Worm (Caenorhabditis elegans) whole organism, L2 larva: ENCODE results near the gene cmd-1.

Experiments used
- F13H6.1 ChIP-seq: sonication (generic microtip); optimal IDR thresholded peaks from 2 replicates; lab custom pipeline; 2016; ENCODE audit warnings: missing genetic modification characterization, missing compliant biosample characterization
- Y55F3AM.14 ChIP-seq: fragments of 200-800 bp; sonication (Bioruptor generic); optimal IDR thresholded peaks from 2 replicates; lab custom pipeline; 2018; ENCODE audit warnings: mild to moderate bottlenecking, missing genetic modification characterization, missing compliant biosample characterization
- ama-1 ChIP-seq: fragments of 150-350 bp; optimal IDR thresholded peaks from 2 replicates; lab custom pipeline; 2018; ENCODE audit warnings: inconsistent platforms
- blmp-1 ChIP-seq: sonication (generic microtip); optimal IDR thresholded peaks from 2 replicates; lab custom pipeline; 2017; ENCODE audit warnings: missing genetic modification characterization, mild to moderate bottlenecking, missing compliant biosample characterization, antibody characterized with exemption, moderate library complexity; ENCODE audit not compliant: insufficient read depth
- ceh-16 ChIP-seq: fragments of 150-350 bp; optimal IDR thresholded peaks from 2 replicates; lab custom pipeline; 2014; ENCODE audit warnings: missing biosample characterization, missing genetic modification characterization
- crh-2 ChIP-seq: sonication (generic microtip); optimal IDR thresholded peaks from 2 replicates; lab custom pipeline; 2017; ENCODE audit warnings: missing biosample characterization, missing genetic modification characterization
- dmd-4 ChIP-seq: sonication (generic microtip); optimal IDR thresholded peaks from 2 replicates; lab custom pipeline; 2017; ENCODE audit warnings: missing biosample characterization, missing genetic modification characterization
- egl-27 ChIP-seq: sonication (generic microtip); optimal IDR thresholded peaks from 3 replicates; lab custom pipeline; 2017; ENCODE audit warnings: missing biosample characterization, missing genetic modification reagents, missing genetic modification characterization
- elt-1 ChIP-seq: fragments of 150-350 bp; optimal IDR thresholded peaks from 2 replicates; lab custom pipeline; 2014; ENCODE audit warnings: missing biosample characterization, missing genetic modification characterization
- elt-3 ChIP-seq: sonication (generic microtip); optimal IDR thresholded peaks from 2 replicates; lab custom pipeline; 2017; ENCODE audit warnings: missing biosample characterization, missing genetic modification characterization
- fos-1 ChIP-seq: fragments of 150-350 bp; optimal IDR thresholded peaks from 2 replicates; lab custom pipeline; 2014; ENCODE audit warnings: missing biosample characterization, missing genetic modification characterization
- gmeb-1 ChIP-seq: fragments of 150-350 bp; optimal IDR thresholded peaks from 2 replicates; lab custom pipeline; 2014; ENCODE audit warnings: missing biosample characterization, missing genetic modification characterization
- lin-13 ChIP-seq: fragments of 150-350 bp; optimal IDR thresholded peaks from 2 replicates; lab custom pipeline; 2014; ENCODE audit warnings: missing biosample characterization, missing genetic modification reagents, missing genetic modification characterization
- mab-5 ChIP-seq: fragments of 150-350 bp; optimal IDR thresholded peaks from 2 replicates; lab custom pipeline; 2014; ENCODE audit warnings: missing biosample characterization, missing genetic modification characterization
- mbf-1 ChIP-seq: sonication (generic microtip); optimal IDR thresholded peaks from 2 replicates; lab custom pipeline; 2017; ENCODE audit warnings: missing biosample characterization, missing genetic modification characterization
- mdl-1 ChIP-seq, 2 experiments: fragments of 150-350 bp in 1 of 2; sonication (generic microtip) in 1 of 2; optimal IDR thresholded peaks; 2 replicates each; lab custom pipeline; 2017; ENCODE audit warnings: missing biosample characterization in 2 of 2, missing genetic modification characterization in 2 of 2
- nhr-129 ChIP-seq: fragments of 150-350 bp; optimal IDR thresholded peaks from 2 replicates; lab custom pipeline; 2014; ENCODE audit warnings: missing biosample characterization, missing genetic modification characterization
- nhr-21 ChIP-seq: fragments of 150-350 bp; optimal IDR thresholded peaks from 2 replicates; lab custom pipeline; 2014; ENCODE audit warnings: missing biosample characterization, missing genetic modification characterization
- nhr-23 ChIP-seq: fragments of 150-350 bp; optimal IDR thresholded peaks from 2 replicates; lab custom pipeline; 2014; ENCODE audit warnings: missing biosample characterization, missing genetic modification reagents, missing genetic modification characterization
- nhr-237 ChIP-seq: fragments of 150-350 bp; optimal IDR thresholded peaks from 2 replicates; lab custom pipeline; 2014; ENCODE audit warnings: missing biosample characterization, missing genetic modification characterization
- nhr-6 ChIP-seq: fragments of 150-350 bp; optimal IDR thresholded peaks from 2 replicates; lab custom pipeline; 2014; ENCODE audit warnings: missing biosample characterization, missing genetic modification characterization
- nhr-77 ChIP-seq: fragments of 150-350 bp; optimal IDR thresholded peaks from 2 replicates; lab custom pipeline; 2014; ENCODE audit warnings: missing biosample characterization, missing genetic modification characterization
- peb-1 ChIP-seq: fragments of 150-350 bp; optimal IDR thresholded peaks from 2 replicates; lab custom pipeline; 2014; ENCODE audit warnings: missing biosample characterization, missing genetic modification characterization
- sma-3 ChIP-seq: sonication (generic microtip); optimal IDR thresholded peaks from 2 replicates; lab custom pipeline; 2016; ENCODE audit warnings: missing genetic modification reagents, missing genetic modification characterization, missing compliant biosample characterization
- sma-9 ChIP-seq, 2 experiments: fragments of 150-350 bp in 1 of 2; sonication (generic microtip) in 1 of 2; optimal IDR thresholded peaks; 2 replicates each; lab custom pipeline; 2014 to 2016; ENCODE audit warnings: missing genetic modification characterization in 2 of 2, mild to moderate bottlenecking in 1 of 2, missing biosample characterization in 1 of 2, missing compliant biosample characterization in 1 of 2, missing genetic modification reagents in 1 of 2, moderate library complexity in 1 of 2
- snpc-4 ChIP-seq: fragments of 150-350 bp; optimal IDR thresholded peaks from 2 replicates; lab custom pipeline; 2014; ENCODE audit warnings: missing biosample characterization, missing genetic modification characterization
- unc-39 ChIP-seq: fragments of 150-350 bp; optimal IDR thresholded peaks from 2 replicates; lab custom pipeline; 2014; ENCODE audit warnings: missing biosample characterization, missing genetic modification characterization
- unc-55 ChIP-seq: fragments of 150-350 bp; sonication (generic microtip); optimal IDR thresholded peaks from 3 replicates; lab custom pipeline; 2014; ENCODE audit warnings: missing biosample characterization, missing genetic modification reagents, missing genetic modification characterization
- unc-62 ChIP-seq: fragments of 150-350 bp; optimal IDR thresholded peaks from 2 replicates; lab custom pipeline; 2014; ENCODE audit warnings: missing biosample characterization, missing genetic modification reagents, missing genetic modification characterization

The cmd-1 gene

ce11 chrV:1160716-1161115, 4.6 kb downstream of the cmd-1 start:
- TF ChIP-seq mdl-1 (tag; optimal IDR thresholded peaks at IDR 0.05; lab: Kevin White, UChicago) (no peak), peb-1 (tag; lab: Kevin White, UChicago) (no peak), nhr-6 (tag; lab: Kevin White, UChicago) (no peak), nhr-77 (tag; lab: Kevin White, UChicago) (no peak), nhr-129 (tag; lab: Kevin White, UChicago) (no peak), nhr-237 (tag; lab: Kevin White, UChicago) (no peak), elt-3 (tag; lab: Kevin White, UChicago) (no peak), unc-39 (tag; lab: Kevin White, UChicago) (no peak), sma-3 (GFP tag; lab: Kevin White, UChicago) (no peak), dmd-4 (tag; lab: Kevin White, UChicago) (no peak), blmp-1 (no peak), nhr-21 (tag; lab: Kevin White, UChicago) (no peak), ceh-16 (no peak), fos-1 (tag; lab: Kevin White, UChicago) (no peak)

- TF ChIP-seq unc-62 (GFP tag; lab: Kevin White, UChicago), result no peak
- no peak for TF ChIP-seq egl-27 (tag; lab: Kevin White, UChicago)
- TF ChIP-seq snpc-4 (tag; lab: Kevin White, UChicago), result no peak
- TF ChIP-seq F13H6.1 (tag; lab: Kevin White, UChicago), result no peak
- no peak for TF ChIP-seq nhr-21 (tag; lab: Kevin White, UChicago)
- no peak for TF ChIP-seq mbf-1 (tag; lab: Kevin White, UChicago)
- TF ChIP-seq sma-3 (GFP tag; lab: Kevin White, UChicago), result no peak
- no peak for TF ChIP-seq nhr-77 (tag; lab: Kevin White, UChicago)
- no peak for TF ChIP-seq mdl-1 (tag; optimal IDR thresholded peaks at IDR 0.05; lab: Kevin White, UChicago)
- TF ChIP-seq, all 48 proteins: peak for 0
Measured at ce11 chrV:1164196-1164691, 8.2 kb downstream of the cmd-1 start, which contains the start of gene T21H3.5. TSS of gene T21H3.5 (minus strand) at chrV:1164293.

- TF ChIP-seq egl-27 (tag; lab: Kevin White, UChicago) (no peak), ceh-16 (no peak), mab-5 (tag; lab: Kevin White, UChicago) (no peak), blmp-1 (no peak), ama-1 (no peak), nhr-77 (tag; lab: Kevin White, UChicago) (no peak), F13H6.1 (tag; lab: Kevin White, UChicago) (no peak), elt-3 (tag; lab: Kevin White, UChicago) (no peak), gmeb-1 (tag; lab: Kevin White, UChicago) (no peak), Y55F3AM.14 (GFP tag; lab: Kevin White, UChicago) (no peak), elt-1 (tag; lab: Kevin White, UChicago) (no peak)
Measured at ce11 chrV:1165090-1165761, 9.2 kb downstream of the cmd-1 start, which contains the start of gene ptr-16. TSS of gene ptr-16 (plus strand) at chrV:1165711.

ce11 chrV:1170591-1170990, 14.5 kb downstream of the cmd-1 start:
- TF ChIP-seq fos-1 (tag; lab: Kevin White, UChicago), result no peak
- TF ChIP-seq nhr-77 (tag; lab: Kevin White, UChicago), result no peak

- TF ChIP-seq fos-1 (tag; lab: Kevin White, UChicago) (peak; percentile 92), lin-13 (GFP tag; lab: Kevin White, UChicago) (no peak), sma-9 (GFP tag; optimal IDR thresholded peaks at IDR 0.05; lab: Kevin White, UChicago) (peak; percentile 60), sma-9 (tag; optimal IDR thresholded peaks at IDR 0.05; lab: Kevin White, UChicago) (no peak), crh-2 (tag; lab: Kevin White, UChicago) (peak; percentile 57)
Measured at ce11 chrV:1176277-1176839, 20.3 kb downstream of the cmd-1 start, which contains the start of gene T21H3.1. TSS of gene T21H3.1 (plus strand) at chrV:1176724.

- TF ChIP-seq unc-55 (GFP tag; lab: Kevin White, UChicago), result no peak
- no peak for TF ChIP-seq nhr-23
- TF ChIP-seq fos-1 (tag; lab: Kevin White, UChicago), result peak; percentile 19
Measured at ce11 chrV:1179279-1179678, 23.2 kb downstream of the cmd-1 start, which contains the start of gene F25A2.1. TSS of gene F25A2.1 (plus strand) at chrV:1179579.
